Fruit fly (Drosophila melanogaster) whole organism, embryonic: ENCODE measurements around the gene Ir93a.

Source experiments
- Antp ChIP-seq: fragments of 200-800 bp; sonication (Bioruptor generic); optimal IDR thresholded peaks from 3 replicates; lab custom pipeline; 2016; ENCODE audit warnings: missing biosample characterization, missing genetic modification characterization
- Asciz ChIP-seq: fragments of 200-800 bp; sonication (Bioruptor generic); optimal IDR thresholded peaks from 2 replicates; lab custom pipeline; 2017; ENCODE audit warnings: missing biosample characterization, mild to moderate bottlenecking, missing genetic modification characterization, missing genetic modification reagents
- Blimp-1 ChIP-seq: fragments of 200-800 bp; sonication (Bioruptor generic); optimal IDR thresholded peaks from 3 replicates; lab custom pipeline; 2018; ENCODE audit warnings: missing biosample characterization, missing genetic modification characterization, mild to moderate bottlenecking, moderate library complexity, missing genetic modification reagents
- BtbVII ChIP-seq: fragments of 200-800 bp; sonication (Bioruptor generic); optimal IDR thresholded peaks from 3 replicates; lab custom pipeline; 2017; ENCODE audit warnings: missing biosample characterization, mild to moderate bottlenecking, missing genetic modification characterization
- CG10209 ChIP-seq: fragments of 200-800 bp; sonication (Bioruptor generic); optimal IDR thresholded peaks from 3 replicates; lab custom pipeline; 2017; ENCODE audit warnings: missing biosample characterization, mild to moderate bottlenecking, missing genetic modification characterization, missing genetic modification reagents
- CG1233 ChIP-seq: fragments of 200-800 bp; sonication (Bioruptor generic); optimal IDR thresholded peaks from 4 replicates; lab custom pipeline; 2018; ENCODE audit warnings: missing biosample characterization, mild to moderate bottlenecking, missing genetic modification characterization
- CG16813 ChIP-seq: fragments of 200-800 bp; sonication (Bioruptor generic); IDR thresholded peaks from 3 replicates; pipeline ENCODE4 v1.3.6; 2022; ENCODE audit warnings: missing biosample characterization, missing genetic modification characterization; ENCODE audit not compliant: partially characterized antibody
- CG17829 ChIP-seq: fragments of 200-800 bp; optimal IDR thresholded peaks from 2 replicates; lab custom pipeline; 2019; ENCODE audit warnings: missing biosample characterization, mild to moderate bottlenecking, missing genetic modification characterization, moderate library complexity
- CG18476 ChIP-seq: fragments of 200-800 bp; sonication (Bioruptor generic); optimal IDR thresholded peaks from 2 replicates; lab custom pipeline; 2016; ENCODE audit warnings: missing biosample characterization, mild to moderate bottlenecking, missing genetic modification characterization
- CG18764 ChIP-seq: fragments of 200-800 bp; sonication (Bioruptor generic); optimal IDR thresholded peaks from 3 replicates; lab custom pipeline; 2016; ENCODE audit warnings: missing biosample characterization, missing genetic modification characterization
- CG30431 ChIP-seq: fragments of 200-800 bp; sonication (Bioruptor generic); optimal IDR thresholded peaks from 2 replicates; lab custom pipeline; 2017; ENCODE audit warnings: missing biosample characterization, missing genetic modification characterization
- CG32532 ChIP-seq: fragments of 200-800 bp; sonication (Bioruptor generic); IDR thresholded peaks from 2 replicates; pipeline ENCODE4 v1.3.6; 2022; ENCODE audit warnings: missing biosample characterization, missing genetic modification characterization
- CG42726 ChIP-seq: fragments of 200-800 bp; sonication (Bioruptor generic); IDR thresholded peaks from 2 replicates; pipeline ENCODE4 v1.3.6; 2022; ENCODE audit warnings: missing biosample characterization, missing genetic modification characterization; ENCODE audit not compliant: partially characterized antibody
- CG4424 ChIP-seq: fragments of 200-800 bp; sonication (Bioruptor generic); optimal IDR thresholded peaks from 3 replicates; lab custom pipeline; 2016; ENCODE audit warnings: missing biosample characterization, missing genetic modification characterization
- CG6175 ChIP-seq: fragments of 200-800 bp; sonication (Bioruptor generic); IDR thresholded peaks from 3 replicates; pipeline ENCODE4 v1.3.6; 2022; ENCODE audit warnings: missing biosample characterization, missing genetic modification characterization
- CG6254 ChIP-seq: fragments of 200-800 bp; sonication (Bioruptor generic); optimal IDR thresholded peaks from 3 replicates; lab custom pipeline; 2017; ENCODE audit warnings: mild to moderate bottlenecking, missing biosample characterization, missing genetic modification reagents, missing genetic modification characterization
- CG6654 ChIP-seq: fragments of 200-800 bp; sonication (Bioruptor generic); optimal IDR thresholded peaks from 2 replicates; lab custom pipeline; 2017; ENCODE audit warnings: missing biosample characterization, mild to moderate bottlenecking, missing genetic modification characterization
- CG7745 ChIP-seq: fragments of 200-800 bp; sonication (Bioruptor generic); optimal IDR thresholded peaks from 2 replicates; lab custom pipeline; 2018; ENCODE audit warnings: missing biosample characterization, mild to moderate bottlenecking, missing genetic modification characterization, moderate library complexity
- CG8765 ChIP-seq: fragments of 200-800 bp; sonication (Bioruptor generic); IDR thresholded peaks from 2 replicates; pipeline ENCODE4 v1.3.6; 2022; ENCODE audit warnings: missing biosample characterization, missing genetic modification characterization
- CG9932 ChIP-seq: fragments of 200-800 bp; sonication (Bioruptor generic); IDR thresholded peaks from 2 replicates; pipeline ENCODE4 v1.3.6; 2022; ENCODE audit warnings: missing biosample characterization, missing genetic modification characterization
- Dip3 ChIP-seq: fragments of 200-800 bp; sonication (Bioruptor generic); optimal IDR thresholded peaks from 3 replicates; lab custom pipeline; 2016; ENCODE audit warnings: missing biosample characterization, missing genetic modification characterization
- Dp ChIP-seq: fragments of 200-800 bp; sonication (Bioruptor generic); optimal IDR thresholded peaks from 2 replicates; lab custom pipeline; 2018; ENCODE audit warnings: missing biosample characterization, mild to moderate bottlenecking, missing genetic modification characterization, moderate library complexity
- Eip74EF ChIP-seq, 2 experiments: fragments of 200-800 bp in 1 of 2; fragments of >200 bp in 1 of 2; sonication (Bioruptor generic) in 1 of 2; optimal IDR thresholded peaks; 2 replicates each; lab custom pipeline; 2017 to 2019; ENCODE audit warnings: missing biosample characterization in 2 of 2, missing genetic modification characterization in 2 of 2, mild to moderate bottlenecking in 1 of 2, moderate library complexity in 1 of 2
- HLH4C ChIP-seq: fragments of 200-800 bp; sonication (Bioruptor generic); IDR thresholded peaks from 3 replicates; pipeline ENCODE4 v1.3.6; 2022; ENCODE audit warnings: missing biosample characterization, missing genetic modification characterization; ENCODE audit not compliant: partially characterized antibody
- Hr51 ChIP-seq, 2 experiments: fragments of 200-800 bp; sonication (Bioruptor generic); optimal IDR thresholded peaks; 2 replicates in 1 of 2; 3 replicates in 1 of 2; lab custom pipeline; 2016 to 2018; ENCODE audit warnings: missing biosample characterization in 2 of 2, missing genetic modification characterization in 2 of 2, mild to moderate bottlenecking in 1 of 2, moderate library complexity in 1 of 2
- Lim3 ChIP-seq: fragments of 200-800 bp; sonication (Bioruptor generic); IDR thresholded peaks from 2 replicates; pipeline ENCODE4 v1.3.6; 2022; ENCODE audit warnings: missing biosample characterization, missing genetic modification characterization
- Mrtf ChIP-seq: fragments of 200-800 bp; sonication (Bioruptor generic); IDR thresholded peaks from 3 replicates; pipeline ENCODE4 v1.3.6; 2022; ENCODE audit warnings: missing biosample characterization, missing genetic modification characterization
- Neu2 ChIP-seq: fragments of 200-800 bp; sonication (Bioruptor generic); optimal IDR thresholded peaks from 3 replicates; lab custom pipeline; 2016; ENCODE audit warnings: missing biosample characterization, missing genetic modification characterization, borderline replicate concordance
- Pdp1 ChIP-seq, 2 experiments: fragments of 200-800 bp; sonication (Bioruptor generic); optimal IDR thresholded peaks; 3 replicates each; lab custom pipeline; 2016; ENCODE audit warnings: missing biosample characterization in 2 of 2, missing genetic modification characterization in 2 of 2, mild to moderate bottlenecking in 1 of 2, moderate library complexity in 1 of 2
- Ptx1 ChIP-seq: fragments of 200-800 bp; sonication (Bioruptor generic); IDR thresholded peaks from 2 replicates; pipeline ENCODE4 v1.3.6; 2022; ENCODE audit warnings: missing biosample characterization, missing genetic modification characterization
- Scr ChIP-seq: fragments of 200-800 bp; sonication (Bioruptor generic); IDR thresholded peaks from 2 replicates; pipeline ENCODE4 v1.3.6; 2022; ENCODE audit warnings: missing biosample characterization, missing genetic modification characterization; ENCODE audit not compliant: partially characterized antibody
- Xrp1 ChIP-seq: fragments of 200-800 bp; sonication (Bioruptor generic); IDR thresholded peaks from 2 replicates; pipeline ENCODE4 v1.3.6; 2022; ENCODE audit warnings: missing biosample characterization, missing genetic modification characterization
- amos ChIP-seq: fragments of 200-800 bp; sonication (Bioruptor generic); IDR thresholded peaks from 2 replicates; pipeline ENCODE4 v1.3.6; 2022; ENCODE audit warnings: missing biosample characterization, missing genetic modification characterization; ENCODE audit not compliant: partially characterized antibody
- ap ChIP-seq: fragments of 200-800 bp; sonication (Bioruptor generic); IDR thresholded peaks from 2 replicates; pipeline ENCODE4 v1.3.6; 2022; ENCODE audit warnings: missing biosample characterization, missing genetic modification characterization
- ato ChIP-seq: fragments of 200-800 bp; sonication (Bioruptor generic); IDR thresholded peaks from 2 replicates; pipeline ENCODE4 v1.3.6; 2022; ENCODE audit warnings: missing biosample characterization, missing genetic modification characterization; ENCODE audit not compliant: partially characterized antibody
- bsh ChIP-seq, 2 experiments: fragments of 200-800 bp; sonication (Bioruptor generic); optimal IDR thresholded peaks; 2 replicates each; lab custom pipeline; 2017 to 2018; ENCODE audit warnings: mild to moderate bottlenecking in 2 of 2, missing biosample characterization in 2 of 2, missing genetic modification characterization in 2 of 2, moderate library complexity in 1 of 2
- eve ChIP-seq, 2 experiments: fragments of >200 bp; optimal IDR thresholded peaks; 2 replicates each; lab custom pipeline; 2017; ENCODE audit warnings: missing biosample characterization in 2 of 2, missing genetic modification characterization in 2 of 2
- ham ChIP-seq: fragments of 200-800 bp; sonication (Bioruptor generic); IDR thresholded peaks from 2 replicates; pipeline ENCODE4 v1.3.6; 2022; ENCODE audit warnings: missing biosample characterization, missing genetic modification characterization
- ind ChIP-seq: fragments of 200-800 bp; sonication (Bioruptor generic); optimal IDR thresholded peaks from 3 replicates; lab custom pipeline; 2016; ENCODE audit warnings: missing biosample characterization, missing genetic modification characterization
- knrl ChIP-seq: fragments of 200-800 bp; sonication (Bioruptor generic); IDR thresholded peaks from 3 replicates; pipeline ENCODE4 v1.3.6; 2022; ENCODE audit warnings: missing biosample characterization, missing genetic modification characterization; ENCODE audit not compliant: partially characterized antibody
- lov ChIP-seq, 2 experiments: fragments of 200-800 bp in 1 of 2; fragments of >200 bp in 1 of 2; sonication (Bioruptor generic) in 1 of 2; IDR thresholded peaks in 1 of 2; optimal IDR thresholded peaks in 1 of 2; 2 replicates in 1 of 2; 3 replicates in 1 of 2; pipeline versions ENCODE4 v1.3.6 to Lab custom; 2017 to 2022; ENCODE audit warnings: missing biosample characterization in 1 of 2, missing genetic modification characterization in 1 of 2
- otp ChIP-seq: fragments of 200-800 bp; sonication (Bioruptor generic); IDR thresholded peaks from 3 replicates; pipeline ENCODE4, ENCODE4 v1.3.6; 2022; ENCODE audit warnings: missing biosample characterization, missing genetic modification characterization
- p53 ChIP-seq: fragments of 200-800 bp; sonication (Bioruptor generic); optimal IDR thresholded peaks from 2 replicates; lab custom pipeline; 2016; ENCODE audit warnings: missing biosample characterization, missing genetic modification characterization
- phol ChIP-seq: fragments of 200-800 bp; sonication (Bioruptor generic); optimal IDR thresholded peaks from 3 replicates; lab custom pipeline; 2018; ENCODE audit warnings: missing biosample characterization, mild to moderate bottlenecking, missing genetic modification characterization, moderate library complexity
- ranshi ChIP-seq: fragments of 200-800 bp; sonication (Bioruptor generic); IDR thresholded peaks from 2 replicates; pipeline ENCODE4 v1.3.6; 2022; ENCODE audit warnings: missing biosample characterization, missing genetic modification characterization
- schlank ChIP-seq: fragments of 200-800 bp; sonication (Bioruptor generic); optimal IDR thresholded peaks from 2 replicates; lab custom pipeline; 2018; ENCODE audit warnings: missing biosample characterization, mild to moderate bottlenecking, missing genetic modification characterization
- stwl ChIP-seq: fragments of 200-800 bp; sonication (Bioruptor generic); optimal IDR thresholded peaks from 3 replicates; lab custom pipeline; 2018; ENCODE audit warnings: missing biosample characterization, mild to moderate bottlenecking, missing genetic modification characterization, moderate library complexity
- z ChIP-seq: fragments of 200-800 bp; sonication (Bioruptor generic); IDR thresholded peaks from 3 replicates; pipeline ENCODE4 v1.3.6; 2022; ENCODE audit warnings: missing biosample characterization, missing genetic modification characterization
- zfh2 ChIP-seq: fragments of 200-800 bp; sonication (Bioruptor generic); optimal IDR thresholded peaks from 2 replicates; lab custom pipeline; 2016; ENCODE audit warnings: missing biosample characterization, missing genetic modification characterization

The Ir93a gene

dm6 chr3R:20891495-20891894 is 31.8 kb upstream of the Ir93a start (continued):
- TF ChIP-seq ind (GFP tag; lab: Kevin White, UChicago) (no peak), Xrp1 (GFP tag; lab: Robert Waterston, UW) (no peak), eve (GFP tag; optimal IDR thresholded peaks at IDR 0.05; lab: Kevin White, UChicago) (no peak), CG9932 (GFP tag; lab: Robert Waterston, UW) (no peak), CG7745 (tag; lab: Kevin White, UChicago) (no peak), Neu2 (no peak), CG6654 (no peak), Scr (no peak; the same call in 1 of the 2 replicates), Dip3 (GFP tag; lab: Kevin White, UChicago) (no peak), p53 (no peak), BtbVII (GFP tag; lab: Kevin White, UChicago) (no peak), CG10209 (GFP tag; lab: Kevin White, UChicago) (no peak), Lim3 (no peak), Mrtf (GFP tag; lab: Robert Waterston, UW) (no peak), amos (peak; percentile 81; the same call in 1 of the 2 replicates), HLH4C (GFP tag; lab: Robert Waterston, UW) (peak; percentile 6; the same call in 1 of the 3 replicates), Asciz (GFP tag; lab: Kevin White, UChicago) (no peak), zfh2 (no peak), lov (optimal IDR thresholded peaks at IDR 0.05; lab: Kevin White, UChicago) (no peak), lov (GFP tag; IDR thresholded peaks at IDR 0.05; lab: Robert Waterston, UW) (no peak), phol (no peak), CG17829 (no peak), CG6175 (no peak), CG18476 (GFP tag; lab: Kevin White, UChicago) (no peak), Ptx1 (GFP tag; lab: Robert Waterston, UW) (no peak), z (GFP tag; lab: Robert Waterston, UW) (no peak), ap (GFP tag; lab: Robert Waterston, UW) (no peak), Hr51 (GFP tag; optimal IDR thresholded peaks at IDR 0.05; lab: Kevin White, UChicago) (no peak), ato (GFP tag; lab: Robert Waterston, UW) (peak; percentile 67), CG4424 (GFP tag; lab: Kevin White, UChicago) (no peak), Antp (GFP tag; lab: Kevin White, UChicago) (no peak), CG18764 (GFP tag; lab: Kevin White, UChicago) (no peak), Eip74EF (GFP tag; optimal IDR thresholded peaks at IDR 0.05; lab: Kevin White, UChicago) (no peak), CG42726 (GFP tag; lab: Robert Waterston, UW) (peak; percentile 80), Blimp-1 (GFP tag; lab: Kevin White, UChicago) (no peak), CG16813 (GFP tag; lab: Robert Waterston, UW) (peak; percentile 78), stwl (no peak), knrl (GFP tag; lab: Robert Waterston, UW) (peak; percentile 38; the same call in 2 of the 3 replicates), bsh (GFP tag; optimal IDR thresholded peaks at IDR 0.05; lab: Kevin White, UChicago) (no peak), ham (GFP tag; lab: Robert Waterston, UW) (no peak), otp (GFP tag; lab: Robert Waterston, UW) (no peak), CG30431 (GFP tag; lab: Kevin White, UChicago) (no peak), CG6254 (GFP tag; lab: Kevin White, UChicago) (no peak), Pdp1 (GFP tag; optimal IDR thresholded peaks at IDR 0.05; lab: Kevin White, UChicago) (peak in 1 of 2 experiments; percentile 9), ranshi (GFP tag; lab: Robert Waterston, UW) (no peak), Dp (GFP tag; lab: Kevin White, UChicago) (no peak), CG32532 (GFP tag; lab: Robert Waterston, UW) (no peak), CG1233 (GFP tag; lab: Kevin White, UChicago) (no peak), CG8765 (GFP tag; lab: Robert Waterston, UW) (no peak), schlank (tag; lab: Kevin White, UChicago) (no peak)
